Worm (Caenorhabditis elegans): ENCODE results near the gene nucb-1.

The nucb-1 gene

ce11 chrX:10197204-10197756 lies at the start of gene nucb-1:
nucb-1 (plus strand) TSS chrX:10197706.
- TF ChIP-seq ceh-16 (tag; optimal IDR thresholded peaks at IDR 0.05) = no peak
- no peak for TF ChIP-seq daf-12 (tag; optimal IDR thresholded peaks at IDR 0.05)
- TF ChIP-seq nhr-76 (tag; optimal IDR thresholded peaks at IDR 0.05) = no peak
- no peak for TF ChIP-seq nhr-67 (tag; optimal IDR thresholded peaks at IDR 0.05)
- TF ChIP-seq jun-1 (tag; optimal IDR thresholded peaks at IDR 0.05) = no peak
- no peak for TF ChIP-seq tbx-2 (tag; optimal IDR thresholded peaks at IDR 0.05)
- TF ChIP-seq ztf-4 (tag; optimal IDR thresholded peaks at IDR 0.05) = no peak
- TF ChIP-seq nhr-11 (tag; optimal IDR thresholded peaks at IDR 0.05) = peak; percentile 55
- TF ChIP-seq sea-2 (GFP tag; optimal IDR thresholded peaks at IDR 0.05) = no peak
- TF ChIP-seq egl-5 (tag; optimal IDR thresholded peaks at IDR 0.05) = peak; percentile 74
- no peak for TF ChIP-seq nhr-28 (tag; optimal IDR thresholded peaks at IDR 0.05)
- TF ChIP-seq aly-2 (tag; optimal IDR thresholded peaks at IDR 0.05) = no peak
- TF ChIP-seq egl-27 (tag; optimal IDR thresholded peaks at IDR 0.05) = no peak
- TF ChIP-seq ceh-28 (tag; optimal IDR thresholded peaks at IDR 0.05) = peak; percentile 64
- TF ChIP-seq ZK546.5 (tag; optimal IDR thresholded peaks at IDR 0.05) = no peak
- TF ChIP-seq nhr-43 (tag; optimal IDR thresholded peaks at IDR 0.05; ENCODE audit: poor library complexity, severe bottlenecking) = peak; percentile 50
- TF ChIP-seq lin-39 (tag; optimal IDR thresholded peaks at IDR 0.05) = peak; percentile 57
- TF ChIP-seq unc-39 (tag; optimal IDR thresholded peaks at IDR 0.05) = no peak
- TF ChIP-seq eor-1 (tag; optimal IDR thresholded peaks at IDR 0.05) = no peak
- TF ChIP-seq pqm-1 (tag; optimal IDR thresholded peaks at IDR 0.05) = peak; percentile 51
- TF ChIP-seq snpc-4 (tag; optimal IDR thresholded peaks at IDR 0.05) = no peak
- TF ChIP-seq ama-1 (optimal IDR thresholded peaks at IDR 0.05) = no peak
- TF ChIP-seq fkh-2 (tag; optimal IDR thresholded peaks at IDR 0.05) = no peak
- TF ChIP-seq elt-2 (tag; optimal IDR thresholded peaks at IDR 0.05) = peak; percentile 60
- TF ChIP-seq fkh-10 (GFP tag; optimal IDR thresholded peaks at IDR 0.05) = peak; percentile 2
- no peak for TF ChIP-seq elt-3 (tag; optimal IDR thresholded peaks at IDR 0.05)
- no peak for TF ChIP-seq nhr-237 (tag; optimal IDR thresholded peaks at IDR 0.05)
- TF ChIP-seq nhr-25 (tag; optimal IDR thresholded peaks at IDR 0.05) = peak; percentile 91
- TF ChIP-seq elt-1 (tag; optimal IDR thresholded peaks at IDR 0.05) = no peak
- TF ChIP-seq pha-4 (tag; optimal IDR thresholded peaks at IDR 0.05) = peak; percentile 85
- TF ChIP-seq zag-1 (tag; optimal IDR thresholded peaks at IDR 0.05) = no peak
- TF ChIP-seq mdl-1 (tag; optimal IDR thresholded peaks at IDR 0.05) = no peak
- TF ChIP-seq R02D3.7 (tag; optimal IDR thresholded peaks at IDR 0.05) = peak; percentile 93
- TF ChIP-seq fos-1 (tag; optimal IDR thresholded peaks at IDR 0.05) = no peak
- no peak for TF ChIP-seq ztf-11 (tag; optimal IDR thresholded peaks at IDR 0.05)
- TF ChIP-seq nhr-12 (tag; optimal IDR thresholded peaks at IDR 0.05) = no peak
- peak; percentile 37 for TF ChIP-seq skn-1 (tag; optimal IDR thresholded peaks at IDR 0.05)
- TF ChIP-seq lsy-12 (tag; optimal IDR thresholded peaks at IDR 0.05) = no peak
- no peak for TF ChIP-seq ceh-9 (tag; optimal IDR thresholded peaks at IDR 0.05)
- peak; percentile 49 for TF ChIP-seq lin-15B (tag; optimal IDR thresholded peaks at IDR 0.05)
- no peak for TF ChIP-seq nhr-77 (tag; optimal IDR thresholded peaks at IDR 0.05)
- no peak for TF ChIP-seq unc-62 (GFP tag; optimal IDR thresholded peaks at IDR 0.05)
- TF ChIP-seq nfya-1 (tag; optimal IDR thresholded peaks at IDR 0.05; ENCODE audit: insufficient read depth) = peak; percentile 91
- TF ChIP-seq nhr-23 (tag; optimal IDR thresholded peaks at IDR 0.05) = peak; percentile 94
- no peak for TF ChIP-seq mml-1 (tag; optimal IDR thresholded peaks at IDR 0.05)
- TF ChIP-seq hmg-11 (tag; optimal IDR thresholded peaks at IDR 0.05) = peak; percentile 80
